Worm (Caenorhabditis elegans) whole organism, young adult: ENCODE measurements around the gene F46B3.7.

Experiments
- F57A8.1 ChIP-seq: fragments of 200-800 bp; sonication (Bioruptor generic); optimal IDR thresholded peaks from 2 replicates; lab custom pipeline; 2018; ENCODE audit warnings: mild to moderate bottlenecking, missing genetic modification characterization, moderate library complexity, missing compliant biosample characterization
- Y95B8A.8 ChIP-seq: fragments of 200-800 bp; sonication (Bioruptor generic); IDR thresholded peaks from 2 replicates; pipeline ENCODE4 v1.3.6; 2022; ENCODE audit warnings: missing genetic modification reagents, missing genetic modification characterization, missing compliant biosample characterization
- atf-7 ChIP-seq: sonication (generic microtip); optimal IDR thresholded peaks from 2 replicates; lab custom pipeline; 2017; ENCODE audit warnings: mild to moderate bottlenecking, missing genetic modification characterization, missing compliant biosample characterization
- ceh-100 ChIP-seq: fragments of 200-800 bp; sonication (Bioruptor generic); IDR thresholded peaks from 2 replicates; pipeline ENCODE4 v1.3.6; 2022; ENCODE audit warnings: missing genetic modification reagents, missing genetic modification characterization, missing compliant biosample characterization
- efl-1 ChIP-seq: fragments of 150-350 bp; optimal IDR thresholded peaks from 2 replicates; lab custom pipeline; 2014; ENCODE audit warnings: missing biosample characterization, missing genetic modification reagents, missing genetic modification characterization
- gei-17 ChIP-seq: fragments of 200-800 bp; sonication (Bioruptor generic); optimal IDR thresholded peaks from 2 replicates; lab custom pipeline; 2018; ENCODE audit warnings: mild to moderate bottlenecking, missing genetic modification characterization, missing compliant biosample characterization
- madf-3 ChIP-seq: fragments of 200-800 bp; sonication (Bioruptor generic); IDR thresholded peaks from 2 replicates; pipeline ENCODE4 v1.3.6; 2022; ENCODE audit warnings: missing genetic modification reagents, missing genetic modification characterization, missing compliant biosample characterization
- madf-8 ChIP-seq: fragments of 200-800 bp; sonication (Bioruptor generic); conservative IDR thresholded peaks from 2 replicates; pipeline ENCODE4 v1.3.6; 2022; ENCODE audit warnings: missing genetic modification reagents, missing genetic modification characterization, missing compliant biosample characterization
- nfya-2 ChIP-seq: fragments of 200-800 bp; sonication (Bioruptor generic); IDR thresholded peaks from 2 replicates; pipeline ENCODE4 v1.3.6; 2022; ENCODE audit warnings: missing genetic modification reagents, missing genetic modification characterization, missing compliant biosample characterization
- nhr-120 ChIP-seq: fragments of 200-800 bp; sonication (Bioruptor generic); IDR thresholded peaks from 2 replicates; pipeline ENCODE4 v1.3.6; 2022; ENCODE audit warnings: missing genetic modification characterization, missing compliant biosample characterization
- pbrm-1 ChIP-seq: fragments of 200-800 bp; sonication (Bioruptor generic); IDR thresholded peaks from 2 replicates; pipeline ENCODE4 v1.3.6; 2022; ENCODE audit warnings: missing genetic modification reagents, missing genetic modification characterization, missing compliant biosample characterization
- repo-1 ChIP-seq: sonication (generic microtip); optimal IDR thresholded peaks from 2 replicates; lab custom pipeline; 2017; ENCODE audit warnings: mild to moderate bottlenecking, missing genetic modification characterization, missing compliant biosample characterization
- unc-62 ChIP-seq: fragments of 150-350 bp; optimal IDR thresholded peaks from 2 replicates; lab custom pipeline; 2014; ENCODE audit warnings: missing biosample characterization, missing genetic modification reagents, missing genetic modification characterization
- ztf-28 ChIP-seq: fragments of 200-800 bp; sonication (Bioruptor generic); IDR thresholded peaks from 2 replicates; pipeline ENCODE4 v1.3.6; 2022; ENCODE audit warnings: missing genetic modification reagents, missing genetic modification characterization, missing compliant biosample characterization

- no peak for TF ChIP-seq madf-3
- no peak for TF ChIP-seq unc-62
- no peak for TF ChIP-seq ceh-100 (GFP tag; lab: Robert Waterston, UW)
- no peak for TF ChIP-seq efl-1 (GFP tag; lab: Kevin White, UChicago)
- TF ChIP-seq nfya-2 (GFP tag; lab: Robert Waterston, UW) = no peak
- no peak for TF ChIP-seq repo-1 (tag; lab: Kevin White, UChicago)
- no peak for TF ChIP-seq Y95B8A.8 (GFP tag; lab: Robert Waterston, UW)
- no peak for TF ChIP-seq F57A8.1 (GFP tag; lab: Kevin White, UChicago)
- no peak for TF ChIP-seq ztf-28 (GFP tag; lab: Robert Waterston, UW)
- no peak for TF ChIP-seq atf-7 (tag; lab: Kevin White, UChicago)
- no peak for TF ChIP-seq madf-8 (GFP tag; lab: Robert Waterston, UW)
- TF ChIP-seq pbrm-1 (GFP tag; lab: Robert Waterston, UW) = no peak
- TF ChIP-seq nhr-120 (GFP tag; lab: Robert Waterston, UW) = no peak
- no peak for TF ChIP-seq gei-17
These were observed 4.5 kb upstream of the F46B3.7 start, which contains the start of gene F46B3.8 for ce11 chrV:20623060-20623459.
